Fruit fly (Drosophila melanogaster): ENCODE results near the gene CG17380.

DNA sequence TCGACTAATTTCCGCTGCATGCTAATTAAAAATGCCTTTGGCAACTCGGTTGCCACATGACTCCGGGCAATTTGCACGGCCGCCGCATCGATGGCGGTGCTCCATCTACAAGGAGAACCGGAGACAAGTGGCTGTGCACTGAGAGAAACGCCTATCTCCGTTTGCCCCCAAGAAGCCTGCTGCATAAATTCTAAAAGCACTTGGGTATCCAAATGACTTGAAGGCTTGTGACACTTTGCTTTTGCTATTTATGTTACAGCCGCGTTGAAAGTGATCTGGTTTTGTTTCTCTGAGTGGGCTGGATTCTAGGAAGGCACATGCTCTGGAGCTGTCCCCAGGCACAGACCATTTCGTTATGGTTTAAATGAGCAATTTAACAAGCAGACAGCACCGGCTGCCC is 11.3 kb downstream of the CG17380 start:
- TF ChIP-seq acj6 (GFP tag; optimal IDR thresholded peaks at IDR 0.05): peak; percentile 41
- no peak for TF ChIP-seq spab (GFP tag; optimal IDR thresholded peaks at IDR 0.05)
- TF ChIP-seq Gug (GFP tag; IDR thresholded peaks at IDR 0.05): no peak; the same call in 1 of the 2 replicates
- TF ChIP-seq Eip93F (GFP tag; optimal IDR thresholded peaks at IDR 0.05): no peak
- 0 out of 3 replicates have a peak, but pooled peaks have one; percentile 41 for TF ChIP-seq CG8119 (GFP tag; IDR thresholded peaks at IDR 0.05)
- TF ChIP-seq OdsH (GFP tag; optimal IDR thresholded peaks at IDR 0.05): peak; percentile 18
- TF ChIP-seq topi (GFP tag; optimal IDR thresholded peaks at IDR 0.05): no peak
- no peak for TF ChIP-seq Sox15 (GFP tag; optimal IDR thresholded peaks at IDR 0.05)
